Fruit fly (Drosophila melanogaster) whole organism, prepupa: ENCODE results near the gene CG12992.

Experiments
- Blimp-1 ChIP-seq: fragments of 200-800 bp; sonication (Bioruptor generic); optimal IDR thresholded peaks from 3 replicates; lab custom pipeline; 2017; ENCODE audit warnings: missing biosample characterization, missing genetic modification characterization, mild to moderate bottlenecking, moderate library complexity, missing genetic modification reagents
- CG10631 ChIP-seq: fragments of 200-800 bp; sonication (Bioruptor generic); optimal IDR thresholded peaks from 2 replicates; lab custom pipeline; 2016; ENCODE audit warnings: missing biosample characterization, missing genetic modification characterization
- CG10669 ChIP-seq: fragments of 200-800 bp; sonication (Bioruptor generic); optimal IDR thresholded peaks from 3 replicates; lab custom pipeline; 2018; ENCODE audit warnings: missing biosample characterization, mild to moderate bottlenecking, missing genetic modification characterization, moderate library complexity
- CG11294 ChIP-seq: fragments of 200-800 bp; sonication (Bioruptor generic); IDR thresholded peaks from 2 replicates; pipeline ENCODE4 v1.3.6; 2022; ENCODE audit warnings: missing biosample characterization, missing genetic modification characterization
- CG11762 ChIP-seq: fragments of 200-800 bp; sonication (Bioruptor generic); optimal IDR thresholded peaks from 3 replicates; lab custom pipeline; 2016; ENCODE audit warnings: missing biosample characterization, missing genetic modification characterization; ENCODE audit not compliant: insufficient read depth
- CG11902 ChIP-seq: fragments of 200-800 bp; sonication (Bioruptor generic); optimal IDR thresholded peaks from 3 replicates; lab custom pipeline; 2016; ENCODE audit warnings: missing biosample characterization, missing genetic modification characterization
- CG15336 ChIP-seq: fragments of 200-800 bp; sonication (Bioruptor generic); IDR thresholded peaks from 2 replicates; pipeline ENCODE4 v1.3.6; 2022; ENCODE audit warnings: missing biosample characterization, missing genetic modification characterization
- CG1621 ChIP-seq: fragments of 200-800 bp; sonication (Bioruptor generic); optimal IDR thresholded peaks from 3 replicates; lab custom pipeline; 2018; ENCODE audit warnings: missing biosample characterization, mild to moderate bottlenecking, missing genetic modification characterization
- CG16779 ChIP-seq: fragments of 200-800 bp; sonication (Bioruptor generic); optimal IDR thresholded peaks from 3 replicates; lab custom pipeline; 2017; ENCODE audit warnings: missing biosample characterization, mild to moderate bottlenecking, missing genetic modification characterization
- CG3032 ChIP-seq: fragments of 200-800 bp; optimal IDR thresholded peaks from 2 replicates; lab custom pipeline; 2019; ENCODE audit warnings: missing biosample characterization, mild to moderate bottlenecking, missing genetic modification characterization, moderate library complexity
- CG31627 ChIP-seq: fragments of 200-800 bp; sonication (Bioruptor generic); optimal IDR thresholded peaks from 3 replicates; lab custom pipeline; 2016; ENCODE audit warnings: missing biosample characterization, missing genetic modification characterization
- CG32006 ChIP-seq: fragments of 200-800 bp; sonication (Bioruptor generic); optimal IDR thresholded peaks from 3 replicates; lab custom pipeline; 2017; ENCODE audit warnings: missing biosample characterization, mild to moderate bottlenecking, missing genetic modification characterization
- CG34406 ChIP-seq: fragments of 200-800 bp; sonication (Bioruptor generic); optimal IDR thresholded peaks from 3 replicates; lab custom pipeline; 2016; ENCODE audit warnings: missing biosample characterization, missing genetic modification characterization
- CG6163 ChIP-seq: fragments of 200-800 bp; sonication (Bioruptor generic); IDR thresholded peaks from 3 replicates; pipeline ENCODE4 v1.3.6; 2022; ENCODE audit warnings: missing biosample characterization, missing genetic modification characterization
- CG6276 ChIP-seq: fragments of 200-800 bp; sonication (Bioruptor generic); optimal IDR thresholded peaks from 2 replicates; lab custom pipeline; 2017; ENCODE audit warnings: missing biosample characterization, mild to moderate bottlenecking, missing genetic modification characterization
- CG6808 ChIP-seq: fragments of 200-800 bp; sonication (Bioruptor generic); optimal IDR thresholded peaks from 3 replicates; lab custom pipeline; 2017; ENCODE audit warnings: missing biosample characterization, missing genetic modification characterization, mild to moderate bottlenecking, moderate library complexity, missing genetic modification reagents
- CG6854 ChIP-seq: fragments of 200-800 bp; sonication (Bioruptor generic); optimal IDR thresholded peaks from 2 replicates; lab custom pipeline; 2017; ENCODE audit warnings: missing biosample characterization, mild to moderate bottlenecking, missing genetic modification characterization
- CG7368 ChIP-seq: fragments of 200-800 bp; sonication (Bioruptor generic); optimal IDR thresholded peaks from 3 replicates; lab custom pipeline; 2016; ENCODE audit warnings: missing biosample characterization, missing genetic modification characterization
- CG8119 ChIP-seq: fragments of 200-800 bp; sonication (Bioruptor generic); IDR thresholded peaks from 3 replicates; pipeline ENCODE4 v1.3.6; 2022; ENCODE audit warnings: missing biosample characterization, missing genetic modification characterization
- CG8632 ChIP-seq: fragments of 200-800 bp; sonication (Bioruptor generic); optimal IDR thresholded peaks from 3 replicates; lab custom pipeline; 2016; ENCODE audit warnings: missing biosample characterization, missing genetic modification characterization
- CG9139 ChIP-seq: fragments of 200-800 bp; sonication (Bioruptor generic); optimal IDR thresholded peaks from 3 replicates; lab custom pipeline; 2017; ENCODE audit warnings: missing biosample characterization, mild to moderate bottlenecking, missing genetic modification characterization
- Eip75B ChIP-seq: fragments of 200-800 bp; sonication (Bioruptor generic); optimal IDR thresholded peaks from 3 replicates; lab custom pipeline; 2016; ENCODE audit warnings: missing biosample characterization, missing genetic modification characterization
- Eip78C ChIP-seq: fragments of 200-800 bp; sonication (Bioruptor generic); peaks from one replicate; lab custom pipeline; 2016; ENCODE audit warnings: missing biosample characterization, missing genetic modification characterization
- Eip93F ChIP-seq: fragments of 200-800 bp; sonication (Bioruptor generic); optimal IDR thresholded peaks from 2 replicates; lab custom pipeline; 2016; ENCODE audit warnings: missing biosample characterization, mild to moderate bottlenecking, missing genetic modification characterization
- Ets21C ChIP-seq: fragments of 200-800 bp; sonication (Bioruptor generic); optimal IDR thresholded peaks from 3 replicates; lab custom pipeline; 2016; ENCODE audit warnings: missing biosample characterization, missing genetic modification characterization
- Ets96B ChIP-seq: fragments of 200-800 bp; optimal IDR thresholded peaks from 2 replicates; lab custom pipeline; 2019; ENCODE audit warnings: missing biosample characterization, mild to moderate bottlenecking, missing genetic modification characterization, moderate library complexity
- Hr38 ChIP-seq: sonication (Bioruptor generic); optimal IDR thresholded peaks from 2 replicates; lab custom pipeline; 2016; ENCODE audit warnings: missing biosample characterization, missing genetic modification characterization
- Hr39 ChIP-seq: fragments of 200-800 bp; sonication (Bioruptor generic); optimal IDR thresholded peaks from 2 replicates; lab custom pipeline; 2016; ENCODE audit warnings: missing biosample characterization, missing genetic modification characterization
- Hr4 ChIP-seq: fragments of 200-800 bp; sonication (Bioruptor generic); optimal IDR thresholded peaks from 3 replicates; lab custom pipeline; 2016; ENCODE audit warnings: missing biosample characterization, missing genetic modification characterization
- OdsH ChIP-seq: fragments of 200-800 bp; sonication (Bioruptor generic); optimal IDR thresholded peaks from 3 replicates; lab custom pipeline; 2016; ENCODE audit warnings: missing biosample characterization, missing genetic modification characterization
- Smox ChIP-seq: fragments of 200-800 bp; sonication (Bioruptor generic); optimal IDR thresholded peaks from 3 replicates; lab custom pipeline; 2016; ENCODE audit warnings: missing biosample characterization, missing genetic modification characterization
- Sox102F ChIP-seq: fragments of 200-800 bp; sonication (Bioruptor generic); optimal IDR thresholded peaks from 2 replicates; lab custom pipeline; 2016; ENCODE audit warnings: missing biosample characterization, mild to moderate bottlenecking, missing genetic modification characterization
- Sox14 ChIP-seq: fragments of 200-800 bp; sonication (Bioruptor generic); optimal IDR thresholded peaks from 3 replicates; lab custom pipeline; 2016; ENCODE audit warnings: missing biosample characterization, missing genetic modification characterization
- Sox15 ChIP-seq: fragments of 200-800 bp; sonication (Bioruptor generic); optimal IDR thresholded peaks from 3 replicates; lab custom pipeline; 2016; ENCODE audit warnings: missing biosample characterization, missing genetic modification characterization
- acj6 ChIP-seq: fragments of 200-800 bp; sonication (Bioruptor generic); optimal IDR thresholded peaks from 3 replicates; lab custom pipeline; 2016; ENCODE audit warnings: missing biosample characterization, missing genetic modification characterization
- cyc ChIP-seq: fragments of 200-800 bp; sonication (Bioruptor generic); optimal IDR thresholded peaks from 3 replicates; lab custom pipeline; 2016; ENCODE audit warnings: missing biosample characterization, missing genetic modification characterization
- dsx ChIP-seq: fragments of 200-800 bp; optimal IDR thresholded peaks from 3 replicates; lab custom pipeline; 2019; ENCODE audit warnings: missing biosample characterization, mild to moderate bottlenecking, missing genetic modification characterization, moderate library complexity; ENCODE audit not compliant: poor library complexity, severe bottlenecking
- eg ChIP-seq: fragments of 200-800 bp; sonication (Bioruptor generic); IDR thresholded peaks from 3 replicates; pipeline ENCODE4 v1.3.6; 2022; ENCODE audit warnings: missing biosample characterization, missing genetic modification characterization
- fd59A ChIP-seq: fragments of 200-800 bp; sonication (Bioruptor generic); optimal IDR thresholded peaks from 2 replicates; lab custom pipeline; 2017; ENCODE audit warnings: missing biosample characterization, mild to moderate bottlenecking, missing genetic modification characterization, missing genetic modification reagents
- fd85E ChIP-seq: fragments of 200-800 bp; sonication (Bioruptor generic); optimal IDR thresholded peaks from 3 replicates; lab custom pipeline; 2016; ENCODE audit warnings: missing biosample characterization, missing genetic modification characterization
- fkh ChIP-seq: fragments of 200-800 bp; sonication (Bioruptor generic); optimal IDR thresholded peaks from 3 replicates; lab custom pipeline; 2017; ENCODE audit warnings: missing biosample characterization, mild to moderate bottlenecking, missing genetic modification characterization, moderate library complexity
- net ChIP-seq: fragments of 200-800 bp; sonication (Bioruptor generic); optimal IDR thresholded peaks from 3 replicates; lab custom pipeline; 2016; ENCODE audit warnings: missing biosample characterization, missing genetic modification characterization
- pdm3 ChIP-seq: fragments of 200-800 bp; sonication (Bioruptor generic); optimal IDR thresholded peaks from 3 replicates; lab custom pipeline; 2016; ENCODE audit warnings: missing biosample characterization, missing genetic modification characterization
- salr ChIP-seq, 2 experiments: fragments of 200-800 bp; sonication (Bioruptor generic); optimal IDR thresholded peaks; 3 replicates each; lab custom pipeline; 2016 to 2018; ENCODE audit warnings: missing biosample characterization in 2 of 2, missing genetic modification characterization in 2 of 2, mild to moderate bottlenecking in 1 of 2
- ss ChIP-seq, 2 experiments: fragments of 200-800 bp; sonication (Bioruptor generic); optimal IDR thresholded peaks; 2 replicates in 1 of 2; 3 replicates in 1 of 2; lab custom pipeline; 2017 to 2018; ENCODE audit warnings: mild to moderate bottlenecking in 2 of 2, missing biosample characterization in 2 of 2, missing genetic modification characterization in 2 of 2, moderate library complexity in 1 of 2
- svp ChIP-seq: fragments of 200-800 bp; sonication (Bioruptor generic); peaks from one replicate; lab custom pipeline; 2016; ENCODE audit warnings: missing biosample characterization, missing genetic modification characterization
- topi ChIP-seq: fragments of 200-800 bp; sonication (Bioruptor generic); optimal IDR thresholded peaks from 3 replicates; lab custom pipeline; 2016; ENCODE audit warnings: missing biosample characterization, missing genetic modification characterization

The CG12992 gene

DNA sequence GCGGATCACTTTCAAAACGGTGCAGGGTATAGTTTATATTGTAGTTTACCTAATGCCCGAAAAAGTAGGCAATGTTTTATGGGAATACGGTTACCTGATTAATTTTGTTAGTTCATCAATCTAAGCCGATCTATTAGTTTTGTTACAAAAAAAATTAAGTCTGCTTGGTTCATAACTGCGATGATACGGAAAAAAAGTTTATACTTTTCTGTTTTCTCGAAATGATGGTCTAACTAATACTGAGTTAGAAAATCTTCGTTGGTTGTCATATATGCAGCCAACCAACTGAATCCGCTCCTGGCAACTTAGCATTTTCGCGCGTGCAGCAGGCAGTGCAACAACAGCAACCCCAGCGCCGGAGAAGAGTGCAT is 26.7 kb upstream of the CG12992 start (continued):
- TF ChIP-seq CG6808 (GFP tag; lab: Kevin White, UChicago): peak; percentile 98
- peak; percentile 97 for TF ChIP-seq acj6 (GFP tag; lab: Kevin White, UChicago)
- peak; percentile 96 for TF ChIP-seq CG11762 (GFP tag; lab: Kevin White, UChicago)
- TF ChIP-seq Hr38 (GFP tag; lab: Kevin White, UChicago): peak; percentile 64
- TF ChIP-seq Sox15: peak; percentile 96
- TF ChIP-seq Hr4 (GFP tag; lab: Kevin White, UChicago): peak; percentile 97
- peak; percentile 88 for TF ChIP-seq Blimp-1
- TF ChIP-seq CG6163: no peak; the same call in none of the 3 replicates
- peak; percentile 98 for TF ChIP-seq CG3032 (tag; lab: Kevin White, UChicago)
- peak; percentile 86 for TF ChIP-seq Eip75B (GFP tag; lab: Kevin White, UChicago)
- peak; percentile 91 for TF ChIP-seq net (GFP tag; lab: Kevin White, UChicago)
- TF ChIP-seq salr (GFP tag; optimal IDR thresholded peaks at IDR 0.05; lab: Kevin White, UChicago): peak; percentile 88 to 96
- peak; percentile 93 for TF ChIP-seq Smox (GFP tag; lab: Kevin White, UChicago)
- peak; percentile 99 for TF ChIP-seq CG11902
- peak; percentile 91 for TF ChIP-seq dsx (GFP tag; lab: Kevin White, UChicago)
- peak; percentile 97 for TF ChIP-seq Ets21C (GFP tag; lab: Kevin White, UChicago)
- TF ChIP-seq topi (GFP tag; lab: Kevin White, UChicago): peak; percentile 97
- peak; percentile 88 for TF ChIP-seq CG6854
- TF ChIP-seq CG16779 (tag; lab: Kevin White, UChicago): peak; percentile 92
- TF ChIP-seq CG10631: peak; percentile 97
- peak; percentile 97 for TF ChIP-seq CG10669 (GFP tag; lab: Kevin White, UChicago)
- TF ChIP-seq CG7368 (GFP tag; lab: Kevin White, UChicago): peak; percentile 95
- TF ChIP-seq CG6276 (GFP tag; lab: Kevin White, UChicago): peak; percentile 95
- TF ChIP-seq fd85E: peak; percentile 81
- TF ChIP-seq CG34406 (GFP tag; lab: Kevin White, UChicago): peak; percentile 89

DNA sequence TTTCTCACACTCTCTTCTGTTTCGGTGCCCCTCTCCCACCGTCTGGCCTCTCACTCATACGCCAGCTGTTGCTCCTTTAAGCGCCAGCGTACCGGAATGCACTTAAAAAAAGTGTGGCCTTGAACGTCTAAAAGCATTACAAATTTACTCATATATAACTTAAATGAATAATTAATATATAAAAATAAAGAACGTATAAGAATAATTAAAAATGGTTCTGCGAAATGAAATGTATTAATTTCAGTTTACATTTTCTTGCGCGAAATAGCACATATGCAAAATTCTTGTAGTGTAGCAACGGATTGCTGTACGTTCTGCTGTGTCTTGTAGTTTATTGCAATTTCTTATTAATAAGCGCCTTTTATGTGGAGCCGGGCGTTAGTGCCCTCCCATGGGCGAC is 26.1 kb upstream of the CG12992 start:
- peak in 1 of 2 experiments; percentile 15 for TF ChIP-seq salr (GFP tag; optimal IDR thresholded peaks at IDR 0.05; lab: Kevin White, UChicago)
- peak; percentile 73 for TF ChIP-seq OdsH (GFP tag; lab: Kevin White, UChicago)
- TF ChIP-seq ss (GFP tag; optimal IDR thresholded peaks at IDR 0.05; lab: Kevin White, UChicago): peak; percentile 73 to 75
- TF ChIP-seq pdm3 (GFP tag; lab: Kevin White, UChicago): peak; percentile 46
- TF ChIP-seq CG6808 (GFP tag; lab: Kevin White, UChicago): peak; percentile 67
- TF ChIP-seq svp (GFP tag; lab: Kevin White, UChicago): peak; percentile 79
- TF ChIP-seq CG11294 (GFP tag; lab: Robert Waterston, UW): peak; percentile 38; the same call in 1 of the 2 replicates
- peak; percentile 71 for TF ChIP-seq CG15336 (GFP tag; lab: Robert Waterston, UW)
- TF ChIP-seq Hr4 (GFP tag; lab: Kevin White, UChicago): peak; percentile 37
- TF ChIP-seq Sox14: peak; percentile 49
- peak; percentile 47 for TF ChIP-seq Sox102F (GFP tag; lab: Kevin White, UChicago)
- peak; percentile 29 for TF ChIP-seq CG6854
- peak; percentile 76 for TF ChIP-seq CG8632 (GFP tag; lab: Kevin White, UChicago)
- peak; percentile 82 for TF ChIP-seq Ets96B (tag; lab: Kevin White, UChicago)
- peak; percentile 25 for TF ChIP-seq cyc (GFP tag; lab: Kevin White, UChicago)
- peak; percentile 27 for TF ChIP-seq CG11902
- peak; percentile 76 for TF ChIP-seq CG34406 (GFP tag; lab: Kevin White, UChicago)
- peak; percentile 47 for TF ChIP-seq CG9139
- TF ChIP-seq CG7368 (GFP tag; lab: Kevin White, UChicago): peak; percentile 56
- TF ChIP-seq CG32006: peak; percentile 70
- TF ChIP-seq fd59A (GFP tag; lab: Kevin White, UChicago): peak; percentile 50
- TF ChIP-seq CG31627 (GFP tag; lab: Kevin White, UChicago): no peak
- peak; percentile 82 for TF ChIP-seq CG8119
- TF ChIP-seq CG10669 (GFP tag; lab: Kevin White, UChicago): peak; percentile 72
- peak; percentile 58 for TF ChIP-seq topi (GFP tag; lab: Kevin White, UChicago)
- TF ChIP-seq net (GFP tag; lab: Kevin White, UChicago): peak; percentile 46
- peak; percentile 82 for TF ChIP-seq CG10631
- TF ChIP-seq CG1621 (tag; lab: Kevin White, UChicago): peak; percentile 37
- peak; percentile 61 for TF ChIP-seq Eip93F (GFP tag; lab: Kevin White, UChicago)
- peak; percentile 49 for TF ChIP-seq Eip75B (GFP tag; lab: Kevin White, UChicago)
- peak; percentile 57; the same call in 1 of the 3 replicates for TF ChIP-seq eg
- TF ChIP-seq Hr39 (GFP tag; lab: Kevin White, UChicago): peak; percentile 23
- peak; percentile 74 for TF ChIP-seq acj6 (GFP tag; lab: Kevin White, UChicago)
- no peak for TF ChIP-seq fkh (GFP tag; lab: Kevin White, UChicago)
- peak; percentile 50 for TF ChIP-seq Smox (GFP tag; lab: Kevin White, UChicago)
- peak; percentile 78 for TF ChIP-seq CG6163
- peak; percentile 92 for TF ChIP-seq Eip78C (GFP tag; lab: Kevin White, UChicago)
